Worm (Caenorhabditis elegans) whole organism, L1 larva: ENCODE measurements around the gene hir-1.

Experiments used
- ama-1 ChIP-seq: fragments of 150-350 bp; optimal IDR thresholded peaks from 2 replicates; lab custom pipeline; 2014
- blmp-1 ChIP-seq: fragments of 150-350 bp; optimal IDR thresholded peaks from 2 replicates; lab custom pipeline; 2014; ENCODE audit warnings: missing biosample characterization, missing genetic modification characterization
- egl-27 ChIP-seq, 2 experiments: fragments of 150-350 bp in 1 of 2; sonication (generic microtip); optimal IDR thresholded peaks; 3 replicates each; lab custom pipeline; 2017 to 2018; ENCODE audit warnings: missing biosample characterization in 2 of 2, missing genetic modification characterization in 2 of 2, missing genetic modification reagents in 2 of 2
- fkh-4 ChIP-seq: sonication (generic microtip); optimal IDR thresholded peaks from 2 replicates; lab custom pipeline; 2016; ENCODE audit warnings: missing compliant biosample characterization, missing genetic modification characterization, borderline replicate concordance
- isw-1 ChIP-seq: fragments of 200-800 bp; sonication (Bioruptor generic); IDR thresholded peaks from 2 replicates; pipeline ENCODE4 v1.3.6; 2022; ENCODE audit warnings: missing genetic modification characterization, missing compliant biosample characterization
- lin-14 ChIP-seq: fragments of 200-800 bp; sonication (Bioruptor generic); optimal IDR thresholded peaks from 2 replicates; lab custom pipeline; 2018; ENCODE audit warnings: mild to moderate bottlenecking, missing genetic modification characterization, moderate library complexity, missing compliant biosample characterization
- lin-39 ChIP-seq: fragments of 150-350 bp; optimal IDR thresholded peaks from 2 replicates; lab custom pipeline; 2014; ENCODE audit warnings: missing biosample characterization, missing genetic modification reagents, missing genetic modification characterization
- mab-9 ChIP-seq: fragments of 200-800 bp; sonication (Bioruptor generic); IDR thresholded peaks from 2 replicates; pipeline ENCODE4 v1.3.6; 2022; ENCODE audit warnings: missing genetic modification reagents, missing genetic modification characterization, missing compliant biosample characterization
- tlp-1 ChIP-seq: fragments of 150-350 bp; optimal IDR thresholded peaks from 2 replicates; lab custom pipeline; 2014; ENCODE audit warnings: missing biosample characterization, missing genetic modification characterization

- TF ChIP-seq lin-39 (tag; lab: Kevin White, UChicago): no peak
- TF ChIP-seq lin-14 (GFP tag; lab: Kevin White, UChicago): peak; percentile 60
- TF ChIP-seq egl-27 (tag; optimal IDR thresholded peaks at IDR 0.05; lab: Kevin White, UChicago): no peak
- TF ChIP-seq tlp-1 (tag; lab: Kevin White, UChicago): no peak
- TF ChIP-seq fkh-4 (tag; lab: Kevin White, UChicago): no peak
- no peak for TF ChIP-seq isw-1 (GFP tag; lab: Robert Waterston, UW)
- TF ChIP-seq blmp-1 (tag; lab: Kevin White, UChicago): no peak
- TF ChIP-seq ama-1 (lab: Kevin White, UChicago): no peak
- TF ChIP-seq mab-9: no peak
These were observed 49.8 kb downstream of the hir-1 start for ce11 chrV:5571691-5572090.
